Worm (Caenorhabditis elegans) whole organism, young adult: ENCODE data around the gene gcy-29.

Source experiments
- B0035.1 ChIP-seq: sonication (generic microtip); optimal IDR thresholded peaks from 2 replicates; lab custom pipeline; 2016; ENCODE audit warnings: missing genetic modification characterization, mild to moderate bottlenecking, missing compliant biosample characterization, missing genotype, missing genetic modification reagents
- B0336.3 ChIP-seq: fragments of 200-800 bp; sonication (Bioruptor generic); IDR thresholded peaks from 2 replicates; pipeline ENCODE4 v1.3.6; 2022; ENCODE audit warnings: missing genetic modification characterization, missing compliant biosample characterization
- D2030.7 ChIP-seq: fragments of 200-800 bp; sonication (Bioruptor generic); IDR thresholded peaks from 2 replicates; pipeline ENCODE4 v1.3.6; 2022; ENCODE audit warnings: missing genetic modification reagents, missing genetic modification characterization, missing compliant biosample characterization
- F23B12.7 ChIP-seq: sonication (generic microtip); optimal IDR thresholded peaks from 2 replicates; lab custom pipeline; 2017; ENCODE audit warnings: missing genetic modification characterization, mild to moderate bottlenecking, missing compliant biosample characterization, antibody characterized with exemption, moderate library complexity; ENCODE audit not compliant: insufficient read depth
- F33H1.4 ChIP-seq: fragments of 200-800 bp; sonication (Bioruptor generic); IDR thresholded peaks from 2 replicates; pipeline ENCODE4 v1.3.6; 2022; ENCODE audit warnings: missing genetic modification reagents, missing genetic modification characterization, missing compliant biosample characterization
- F49E8.2 ChIP-seq: sonication (generic microtip); optimal IDR thresholded peaks from 3 replicates; lab custom pipeline; 2017; ENCODE audit warnings: missing genetic modification characterization, mild to moderate bottlenecking, missing compliant biosample characterization, antibody characterized with exemption, moderate library complexity; ENCODE audit not compliant: insufficient read depth
- F55B11.4 ChIP-seq: sonication (generic microtip); optimal IDR thresholded peaks from 2 replicates; lab custom pipeline; 2016; ENCODE audit warnings: missing compliant biosample characterization, missing genetic modification characterization, borderline replicate concordance; ENCODE audit not compliant: insufficient read depth
- K12H6.12 ChIP-seq: fragments of 200-800 bp; sonication (Bioruptor generic); optimal IDR thresholded peaks from 2 replicates; lab custom pipeline; 2018; ENCODE audit warnings: mild to moderate bottlenecking, missing genetic modification characterization, missing compliant biosample characterization
- Y53F4B.3 ChIP-seq: fragments of 200-800 bp; sonication (Bioruptor generic); IDR thresholded peaks from 2 replicates; pipeline ENCODE4 v1.3.6; 2022; ENCODE audit warnings: missing genetic modification reagents, missing genetic modification characterization, missing compliant biosample characterization
- Y67H2A.10 ChIP-seq: fragments of 200-800 bp; sonication (Bioruptor generic); conservative IDR thresholded peaks from 2 replicates; pipeline ENCODE4 v1.3.6; 2022; ENCODE audit warnings: missing genetic modification reagents, missing genetic modification characterization, missing compliant biosample characterization
- Y95B8A.8 ChIP-seq: fragments of 200-800 bp; sonication (Bioruptor generic); IDR thresholded peaks from 2 replicates; pipeline ENCODE4 v1.3.6; 2022; ENCODE audit warnings: missing genetic modification reagents, missing genetic modification characterization, missing compliant biosample characterization
- ama-1 ChIP-seq, 3 experiments: fragments of 150-350 bp in 1 of 3; sonication (generic microtip) in 2 of 3; optimal IDR thresholded peaks; 2 replicates each; lab custom pipeline; 2014 to 2018; ENCODE audit warnings: missing biosample characterization in 2 of 3, missing genetic modification characterization in 2 of 3, missing genetic modification reagents in 2 of 3
- aptf-3 ChIP-seq: fragments of 200-800 bp; sonication (Bioruptor generic); IDR thresholded peaks from 2 replicates; pipeline ENCODE4 v1.3.6; 2022; ENCODE audit warnings: missing genetic modification characterization, missing compliant biosample characterization
- athp-1 ChIP-seq: sonication (generic microtip); optimal IDR thresholded peaks from 2 replicates; lab custom pipeline; 2017; ENCODE audit warnings: mild to moderate bottlenecking, missing genetic modification characterization, missing compliant biosample characterization
- ccch-3 ChIP-seq: fragments of 200-800 bp; sonication (Bioruptor generic); optimal IDR thresholded peaks from 2 replicates; lab custom pipeline; 2018; ENCODE audit warnings: mild to moderate bottlenecking, missing genetic modification characterization, missing compliant biosample characterization
- ceh-27 ChIP-seq: fragments of 200-800 bp; sonication (Bioruptor generic); optimal IDR thresholded peaks from 2 replicates; lab custom pipeline; 2018; ENCODE audit warnings: mild to moderate bottlenecking, missing genetic modification characterization, moderate library complexity, missing compliant biosample characterization
- hlh-12 ChIP-seq: sonication (generic microtip); optimal IDR thresholded peaks from 2 replicates; lab custom pipeline; 2016; ENCODE audit warnings: missing genetic modification characterization, missing compliant biosample characterization
- hmg-20 ChIP-seq: fragments of 200-800 bp; sonication (Bioruptor generic); IDR thresholded peaks from 2 replicates; pipeline ENCODE4 v1.3.6; 2022; ENCODE audit warnings: missing genetic modification reagents, missing genetic modification characterization, missing compliant biosample characterization
- hrde-1 ChIP-seq: sonication (generic microtip); optimal IDR thresholded peaks from 2 replicates; lab custom pipeline; 2016; ENCODE audit warnings: missing genetic modification characterization, mild to moderate bottlenecking, missing compliant biosample characterization, moderate library complexity, missing genotype, missing genetic modification reagents, borderline replicate concordance
- lin-26 ChIP-seq: fragments of 200-800 bp; sonication (Bioruptor generic); IDR thresholded peaks from 2 replicates; pipeline ENCODE4 v1.3.6; 2022; ENCODE audit warnings: missing genetic modification reagents, missing genetic modification characterization, missing compliant biosample characterization
- lin-35 ChIP-seq, 3 experiments: fragments of 150-350 bp in 2 of 3; sonication (generic microtip) in 1 of 3; optimal IDR thresholded peaks; 2 replicates each; lab custom pipeline; 2014 to 2018; ENCODE audit warnings: missing biosample characterization in 3 of 3, missing genetic modification characterization in 3 of 3, missing genetic modification reagents in 3 of 3
- lin-40 ChIP-seq: sonication (generic microtip); optimal IDR thresholded peaks from 2 replicates; lab custom pipeline; 2016; ENCODE audit warnings: missing genetic modification characterization, mild to moderate bottlenecking, missing compliant biosample characterization, missing genotype, missing genetic modification reagents
- lin-54 ChIP-seq: fragments of 200-800 bp; sonication (Bioruptor generic); optimal IDR thresholded peaks from 2 replicates; lab custom pipeline; 2018; ENCODE audit warnings: mild to moderate bottlenecking, missing genetic modification characterization, missing compliant biosample characterization
- lsl-1 ChIP-seq: fragments of 200-800 bp; sonication (Bioruptor generic); optimal IDR thresholded peaks from 2 replicates; lab custom pipeline; 2018; ENCODE audit warnings: mild to moderate bottlenecking, missing genetic modification characterization, moderate library complexity, missing compliant biosample characterization
- madf-8 ChIP-seq: fragments of 200-800 bp; sonication (Bioruptor generic); conservative IDR thresholded peaks from 2 replicates; pipeline ENCODE4 v1.3.6; 2022; ENCODE audit warnings: missing genetic modification reagents, missing genetic modification characterization, missing compliant biosample characterization
- mcd-1 ChIP-seq: fragments of 200-800 bp; sonication (Bioruptor generic); IDR thresholded peaks from 2 replicates; pipeline ENCODE4 v1.3.6; 2022; ENCODE audit warnings: missing genetic modification reagents, missing genetic modification characterization, missing compliant biosample characterization
- nhr-179 ChIP-seq: sonication (generic microtip); optimal IDR thresholded peaks from 2 replicates; lab custom pipeline; 2016; ENCODE audit warnings: mild to moderate bottlenecking, missing genetic modification characterization, missing compliant biosample characterization
- nhr-27 ChIP-seq: fragments of 200-800 bp; sonication (Bioruptor generic); optimal IDR thresholded peaks from 2 replicates; lab custom pipeline; 2018; ENCODE audit warnings: mild to moderate bottlenecking, missing genetic modification characterization, moderate library complexity, missing compliant biosample characterization
- nhr-80 ChIP-seq: sonication (generic microtip); optimal IDR thresholded peaks from 2 replicates; lab custom pipeline; 2016; ENCODE audit warnings: missing genetic modification characterization, missing compliant biosample characterization
- rcor-1 ChIP-seq: fragments of 200-800 bp; sonication (Bioruptor generic); IDR thresholded peaks from 2 replicates; pipeline ENCODE4 v1.3.6; 2022; ENCODE audit warnings: missing genetic modification reagents, missing genetic modification characterization, missing compliant biosample characterization
- rec-8 ChIP-seq, 2 experiments: sonication (generic microtip); optimal IDR thresholded peaks; 2 replicates each; lab custom pipeline; 2016; ENCODE audit warnings: mild to moderate bottlenecking in 2 of 2, missing genetic modification characterization in 2 of 2, missing genetic modification reagents in 2 of 2, missing genotype in 2 of 2, missing biosample characterization in 1 of 2, missing compliant biosample characterization in 1 of 2, moderate library complexity in 1 of 2
- repo-1 ChIP-seq: sonication (generic microtip); optimal IDR thresholded peaks from 2 replicates; lab custom pipeline; 2017; ENCODE audit warnings: mild to moderate bottlenecking, missing genetic modification characterization, missing compliant biosample characterization
- sea-2 ChIP-seq: fragments of 200-800 bp; sonication (Bioruptor generic); IDR thresholded peaks from 2 replicates; pipeline ENCODE4 v1.3.6; 2022; ENCODE audit warnings: missing genetic modification characterization, missing compliant biosample characterization
- snpc-3.4 ChIP-seq: sonication (generic microtip); optimal IDR thresholded peaks from 2 replicates; lab custom pipeline; 2017; ENCODE audit warnings: missing genetic modification characterization, mild to moderate bottlenecking, missing compliant biosample characterization, antibody characterized with exemption, moderate library complexity, missing genotype, missing genetic modification reagents
- snpc-4 ChIP-seq, 5 experiments: fragments of 150-350 bp in 1 of 5; sonication (generic microtip) in 4 of 5; optimal IDR thresholded peaks; 2 replicates each; lab custom pipeline; 2014 to 2018; ENCODE audit warnings: missing genetic modification characterization in 5 of 5, missing biosample characterization in 3 of 5, antibody characterized with exemption in 2 of 5, mild to moderate bottlenecking in 2 of 5, missing compliant biosample characterization in 2 of 5, missing genotype in 2 of 5, moderate library complexity in 2 of 5, missing genetic modification reagents in 1 of 5
- sptf-2 ChIP-seq: fragments of 200-800 bp; sonication (Bioruptor generic); optimal IDR thresholded peaks from 2 replicates; lab custom pipeline; 2018; ENCODE audit warnings: mild to moderate bottlenecking, missing genetic modification characterization, missing compliant biosample characterization
- xnd-1 ChIP-seq: sonication (generic microtip); optimal IDR thresholded peaks from 2 replicates; lab custom pipeline; 2016; ENCODE audit warnings: missing genotype, missing genetic modification reagents, missing genetic modification characterization, missing compliant biosample characterization
- zim-3 ChIP-seq: sonication (generic microtip); optimal IDR thresholded peaks from 2 replicates; lab custom pipeline; 2017; ENCODE audit warnings: mild to moderate bottlenecking, missing genetic modification characterization, moderate library complexity, missing compliant biosample characterization
- ztf-18 ChIP-seq: sonication (generic microtip); optimal IDR thresholded peaks from 2 replicates; lab custom pipeline; 2016; ENCODE audit warnings: missing genotype, mild to moderate bottlenecking, missing genetic modification characterization, missing compliant biosample characterization
- ztf-22 ChIP-seq: fragments of 200-800 bp; sonication (Bioruptor generic); optimal IDR thresholded peaks from 2 replicates; lab custom pipeline; 2018; ENCODE audit warnings: mild to moderate bottlenecking, missing genetic modification characterization, moderate library complexity, missing compliant biosample characterization
- ztf-28 ChIP-seq: fragments of 200-800 bp; sonication (Bioruptor generic); IDR thresholded peaks from 2 replicates; pipeline ENCODE4 v1.3.6; 2022; ENCODE audit warnings: missing genetic modification reagents, missing genetic modification characterization, missing compliant biosample characterization

The gcy-29 gene

ce11 chrII:14528233-14528802, 20.3 kb downstream of the gcy-29 start, which contains the start of the genes F57C2.5 and spat-1 (continued):
- TF ChIP-seq D2030.7 (GFP tag; lab: Robert Waterston, UW) (peak; percentile 76; the same call in 1 of the 2 replicates), lin-35 (GFP tag; optimal IDR thresholded peaks at IDR 0.05; lab: Kevin White, UChicago) (no peak), athp-1 (tag; lab: Kevin White, UChicago) (peak; percentile 36), sptf-2 (GFP tag; lab: Kevin White, UChicago) (no peak), lin-54 (GFP tag; lab: Kevin White, UChicago) (peak; percentile 22), madf-8 (peak; percentile 12; the same call in 1 of the 2 replicates), ztf-22 (GFP tag; lab: Kevin White, UChicago) (no peak), lsl-1 (GFP tag; lab: Kevin White, UChicago) (peak; percentile 88), F55B11.4 (tag; lab: Kevin White, UChicago) (no peak), Y67H2A.10 (GFP tag; lab: Robert Waterston, UW) (no peak)

ce11 chrII:14527104-14527503, 21.5 kb downstream of the gcy-29 start:
- no peak for TF ChIP-seq Y53F4B.3
- TF ChIP-seq ztf-28, result no peak
- no peak for TF ChIP-seq ama-1 (optimal IDR thresholded peaks at IDR 0.05; lab: Kevin White, UChicago)
- no peak for TF ChIP-seq ama-1 (GFP tag; optimal IDR thresholded peaks at IDR 0.05; lab: Kevin White, UChicago)
- TF ChIP-seq B0336.3 (GFP tag; lab: Robert Waterston, UW), result no peak
- no peak for TF ChIP-seq ceh-27 (GFP tag; lab: Kevin White, UChicago)
- no peak for TF ChIP-seq athp-1 (tag; lab: Kevin White, UChicago)
- TF ChIP-seq K12H6.12 (tag; lab: Kevin White, UChicago), result no peak
- TF ChIP-seq nhr-80, result no peak
- no peak for TF ChIP-seq sptf-2 (GFP tag; lab: Kevin White, UChicago)
- TF ChIP-seq hlh-12 (tag; lab: Kevin White, UChicago), result no peak
- TF ChIP-seq F33H1.4, result no peak
- TF ChIP-seq Y95B8A.8, result no peak
- TF ChIP-seq nhr-27 (tag; lab: Kevin White, UChicago), result no peak
- no peak for TF ChIP-seq mcd-1 (GFP tag; lab: Robert Waterston, UW)
- no peak for TF ChIP-seq snpc-4 (GFP tag; optimal IDR thresholded peaks at IDR 0.05; lab: Kevin White, UChicago)
- no peak for TF ChIP-seq snpc-4 (tag; optimal IDR thresholded peaks at IDR 0.05; lab: Kevin White, UChicago)
- no peak for TF ChIP-seq snpc-3.4 (tag; lab: Kevin White, UChicago)
- TF ChIP-seq sea-2 (GFP tag; lab: Robert Waterston, UW), result no peak
- no peak for TF ChIP-seq rcor-1 (GFP tag; lab: Robert Waterston, UW)
- TF ChIP-seq zim-3 (tag; lab: Kevin White, UChicago), result no peak
- TF ChIP-seq, all 124 proteins: peak for 0

- TF ChIP-seq hmg-20 (GFP tag; lab: Robert Waterston, UW) (no peak), lin-40 (tag; lab: Kevin White, UChicago) (no peak), ccch-3 (no peak)
- TF ChIP-seq, all 124 proteins: peak for 0
Observed at ce11 chrII:14525013-14525412, 23.6 kb downstream of the gcy-29 start, which contains the start of gene F57C2.4. F57C2.4 (plus strand) TSS chrII:14525313.

- TF ChIP-seq lin-26 (GFP tag; lab: Robert Waterston, UW) (no peak), F49E8.2 (no peak), rec-8 (tag; optimal IDR thresholded peaks at IDR 0.05; lab: Kevin White, UChicago) (no peak), B0035.1 (no peak), hlh-12 (tag; lab: Kevin White, UChicago) (no peak), F33H1.4 (0 out of 2 replicates have a peak, but pooled peaks have one; percentile 17), F23B12.7 (tag; lab: Kevin White, UChicago) (no peak), repo-1 (tag; lab: Kevin White, UChicago) (no peak), hrde-1 (tag; lab: Kevin White, UChicago) (no peak), nhr-179 (tag; lab: Kevin White, UChicago) (no peak), xnd-1 (tag; lab: Kevin White, UChicago) (peak; percentile 49), zim-3 (tag; lab: Kevin White, UChicago) (no peak), ztf-18 (no peak), aptf-3 (GFP tag; lab: Robert Waterston, UW) (no peak)
Observed at ce11 chrII:14523645-14524223, 24.9 kb downstream of the gcy-29 start, which contains the start of gene pot-2. pot-2 (plus strand) TSS chrII:14524173.
